Fruit fly (Drosophila melanogaster) whole organism, embryonic: ENCODE measurements around the gene CG5376.
A peak's percentile ranks its signal among the peaks of the same experiment; 100 is the strongest.

Experiments used
- Adf1 ChIP-seq: fragments of 200-800 bp; sonication (Bioruptor generic); IDR thresholded peaks from 2 replicates; pipeline ENCODE4 v1.3.6; 2022; ENCODE audit warnings: missing biosample characterization, missing genetic modification characterization
- Atf6 ChIP-seq: fragments of 200-800 bp; sonication (Bioruptor generic); IDR thresholded peaks from 2 replicates; pipeline ENCODE4 v1.3.6; 2022; ENCODE audit warnings: missing biosample characterization, missing genetic modification characterization
- BEAF-32 ChIP-seq: fragments of 200-800 bp; sonication (Bioruptor generic); optimal IDR thresholded peaks from 3 replicates; lab custom pipeline; 2017; ENCODE audit warnings: missing biosample characterization, missing genetic modification characterization, mild to moderate bottlenecking, moderate library complexity, missing genetic modification reagents
- CG10147 ChIP-seq: fragments of 200-800 bp; sonication (Bioruptor generic); optimal IDR thresholded peaks from 2 replicates; lab custom pipeline; 2019; ENCODE audit warnings: missing biosample characterization, mild to moderate bottlenecking, missing genetic modification characterization, moderate library complexity
- CG10366 ChIP-seq: fragments of 200-800 bp; sonication (Bioruptor generic); IDR thresholded peaks from 2 replicates; pipeline ENCODE4 v1.3.6; 2022; ENCODE audit warnings: missing biosample characterization, missing genetic modification characterization
- CG11247 ChIP-seq: fragments of 200-800 bp; sonication (Bioruptor generic); IDR thresholded peaks from 2 replicates; pipeline ENCODE4 v1.3.6; 2022; ENCODE audit warnings: missing biosample characterization, missing genetic modification characterization
- CG12744 ChIP-seq: fragments of 200-800 bp; sonication (Bioruptor generic); optimal IDR thresholded peaks from 2 replicates; lab custom pipeline; 2016; ENCODE audit warnings: missing biosample characterization, missing genetic modification characterization
- CG12769 ChIP-seq: fragments of 200-800 bp; sonication (Bioruptor generic); optimal IDR thresholded peaks from 2 replicates; lab custom pipeline; 2019; ENCODE audit warnings: missing biosample characterization, mild to moderate bottlenecking, missing genetic modification characterization, moderate library complexity
- CG13287 ChIP-seq: fragments of 200-800 bp; sonication (Bioruptor generic); IDR thresholded peaks from 2 replicates; pipeline ENCODE4 v1.3.6; 2022; ENCODE audit warnings: missing biosample characterization, missing genetic modification characterization; ENCODE audit not compliant: partially characterized antibody
- CG16863 ChIP-seq: fragments of 200-800 bp; sonication (Bioruptor generic); optimal IDR thresholded peaks from 3 replicates; lab custom pipeline; 2016; ENCODE audit warnings: missing biosample characterization, missing genetic modification characterization
- CG17829 ChIP-seq: fragments of 200-800 bp; optimal IDR thresholded peaks from 2 replicates; lab custom pipeline; 2019; ENCODE audit warnings: missing biosample characterization, mild to moderate bottlenecking, missing genetic modification characterization, moderate library complexity
- CG2120 ChIP-seq: fragments of 200-800 bp; sonication (Bioruptor generic); optimal IDR thresholded peaks from 3 replicates; lab custom pipeline; 2016; ENCODE audit warnings: missing biosample characterization, missing genetic modification characterization
- CG30431 ChIP-seq: fragments of 200-800 bp; sonication (Bioruptor generic); optimal IDR thresholded peaks from 2 replicates; lab custom pipeline; 2017; ENCODE audit warnings: missing biosample characterization, missing genetic modification characterization
- CG32772 ChIP-seq: fragments of 200-800 bp; sonication (Bioruptor generic); IDR thresholded peaks from 2 replicates; pipeline ENCODE4 v1.3.6; 2022; ENCODE audit warnings: missing biosample characterization, missing genetic modification characterization
- CG4404 ChIP-seq: fragments of 200-800 bp; sonication (Bioruptor generic); IDR thresholded peaks from 2 replicates; pipeline ENCODE4 v1.3.6; 2022; ENCODE audit warnings: missing biosample characterization, missing genetic modification characterization
- CG4707 ChIP-seq: fragments of 200-800 bp; sonication (Bioruptor generic); optimal IDR thresholded peaks from 2 replicates; lab custom pipeline; 2018; ENCODE audit warnings: missing biosample characterization, mild to moderate bottlenecking, missing genetic modification characterization, moderate library complexity
- CG6175 ChIP-seq: fragments of 200-800 bp; sonication (Bioruptor generic); IDR thresholded peaks from 3 replicates; pipeline ENCODE4 v1.3.6; 2022; ENCODE audit warnings: missing biosample characterization, missing genetic modification characterization
- CG6765 ChIP-seq: fragments of 200-800 bp; sonication (Bioruptor generic); optimal IDR thresholded peaks from 3 replicates; lab custom pipeline; 2017; ENCODE audit warnings: missing biosample characterization, mild to moderate bottlenecking, missing genetic modification characterization
- CG8359 ChIP-seq: fragments of 200-800 bp; sonication (Bioruptor generic); optimal IDR thresholded peaks from 2 replicates; lab custom pipeline; 2017; ENCODE audit warnings: missing biosample characterization, mild to moderate bottlenecking, missing genetic modification characterization, borderline replicate concordance
- Dad ChIP-seq: fragments of 200-800 bp; sonication (Bioruptor generic); optimal IDR thresholded peaks from 3 replicates; lab custom pipeline; 2016; ENCODE audit warnings: missing biosample characterization, missing genetic modification characterization
- Deaf1 ChIP-seq: fragments of 200-800 bp; optimal IDR thresholded peaks from 3 replicates; lab custom pipeline; 2019; ENCODE audit warnings: missing biosample characterization, mild to moderate bottlenecking, missing genetic modification characterization, moderate library complexity
- HLH3B ChIP-seq: fragments of 200-800 bp; sonication (Bioruptor generic); IDR thresholded peaks from 2 replicates; pipeline ENCODE4 v1.3.6; 2022; ENCODE audit warnings: missing biosample characterization, missing genetic modification characterization
- Hey ChIP-seq: fragments of 200-800 bp; sonication (Bioruptor generic); optimal IDR thresholded peaks from 3 replicates; lab custom pipeline; 2018; ENCODE audit warnings: missing biosample characterization, mild to moderate bottlenecking, missing genetic modification characterization
- Hr39 ChIP-seq: fragments of >200 bp; optimal IDR thresholded peaks from 2 replicates; lab custom pipeline; 2017
- MBD-R2 ChIP-seq: fragments of 200-800 bp; sonication (Bioruptor generic); IDR thresholded peaks from 2 replicates; pipeline ENCODE4 v1.3.6; 2022; ENCODE audit warnings: missing biosample characterization, missing genetic modification characterization
- Mrtf ChIP-seq: fragments of 200-800 bp; sonication (Bioruptor generic); IDR thresholded peaks from 3 replicates; pipeline ENCODE4 v1.3.6; 2022; ENCODE audit warnings: missing biosample characterization, missing genetic modification characterization
- NC2β ChIP-seq: fragments of 200-800 bp; sonication (Bioruptor generic); optimal IDR thresholded peaks from 2 replicates; lab custom pipeline; 2016; ENCODE audit warnings: missing biosample characterization, missing genetic modification characterization
- Neu2 ChIP-seq: fragments of 200-800 bp; sonication (Bioruptor generic); optimal IDR thresholded peaks from 3 replicates; lab custom pipeline; 2016; ENCODE audit warnings: missing biosample characterization, missing genetic modification characterization, borderline replicate concordance
- Nf-YA ChIP-seq: fragments of 200-800 bp; sonication (Bioruptor generic); IDR thresholded peaks from 2 replicates; pipeline ENCODE4 v1.3.6; 2022; ENCODE audit warnings: missing biosample characterization, missing genetic modification characterization
- Optix ChIP-seq: fragments of 200-800 bp; sonication (Bioruptor generic); IDR thresholded peaks from 3 replicates; pipeline ENCODE4 v1.3.6; 2022; ENCODE audit warnings: missing biosample characterization, missing genetic modification characterization
- ac ChIP-seq: fragments of 200-800 bp; sonication (Bioruptor generic); optimal IDR thresholded peaks from 3 replicates; lab custom pipeline; 2017; ENCODE audit warnings: missing biosample characterization, mild to moderate bottlenecking, missing genetic modification characterization
- ash1 ChIP-seq: fragments of 200-800 bp; sonication (Bioruptor generic); optimal IDR thresholded peaks from 2 replicates; lab custom pipeline; 2018; ENCODE audit warnings: missing biosample characterization, mild to moderate bottlenecking, missing genetic modification characterization
- btn ChIP-seq: fragments of 200-800 bp; sonication (Bioruptor generic); optimal IDR thresholded peaks from 2 replicates; lab custom pipeline; 2016; ENCODE audit warnings: missing biosample characterization, missing genetic modification characterization
- cato ChIP-seq: fragments of 200-800 bp; sonication (Bioruptor generic); optimal IDR thresholded peaks from 2 replicates; lab custom pipeline; 2016; ENCODE audit warnings: missing biosample characterization, missing genetic modification characterization, borderline replicate concordance
- chif ChIP-seq, 2 experiments: fragments of 200-800 bp; sonication (Bioruptor generic); optimal IDR thresholded peaks; 3 replicates each; lab custom pipeline; 2016; ENCODE audit warnings: missing biosample characterization in 2 of 2, missing genetic modification characterization in 2 of 2
- crol ChIP-seq: fragments of 200-800 bp; sonication (Bioruptor generic); IDR thresholded peaks from 2 replicates; pipeline ENCODE4 v1.3.6; 2022; ENCODE audit warnings: missing biosample characterization, missing genetic modification characterization
- dan ChIP-seq: fragments of 200-800 bp; sonication (Bioruptor generic); IDR thresholded peaks from 2 replicates; pipeline ENCODE4 v1.3.6; 2022; ENCODE audit warnings: missing biosample characterization, missing genetic modification characterization
- dm ChIP-seq: fragments of 200-800 bp; sonication (Bioruptor generic); optimal IDR thresholded peaks from 3 replicates; lab custom pipeline; 2016; ENCODE audit warnings: missing biosample characterization, missing genetic modification characterization
- dysf ChIP-seq: fragments of 200-800 bp; sonication (Bioruptor generic); IDR thresholded peaks from 3 replicates; pipeline ENCODE4 v1.3.6; 2022; ENCODE audit warnings: missing biosample characterization, missing genetic modification characterization
- esg ChIP-seq: fragments of 200-800 bp; sonication (Bioruptor generic); conservative IDR thresholded peaks from 2 replicates; pipeline ENCODE4 v1.3.6; 2022; ENCODE audit warnings: missing biosample characterization, missing genetic modification characterization
- fd96Cb ChIP-seq: fragments of 200-800 bp; sonication (Bioruptor generic); optimal IDR thresholded peaks from 2 replicates; lab custom pipeline; 2018; ENCODE audit warnings: missing biosample characterization, mild to moderate bottlenecking, missing genetic modification characterization, moderate library complexity
- gsb-n ChIP-seq: fragments of 200-800 bp; sonication (Bioruptor generic); optimal IDR thresholded peaks from 3 replicates; lab custom pipeline; 2018; ENCODE audit warnings: missing biosample characterization, mild to moderate bottlenecking, missing genetic modification characterization
- inv ChIP-seq: fragments of 200-800 bp; sonication (Bioruptor generic); IDR thresholded peaks from 2 replicates; pipeline ENCODE4 v1.3.6; 2022; ENCODE audit warnings: missing biosample characterization, missing genetic modification characterization; ENCODE audit not compliant: partially characterized antibody
- nau ChIP-seq: fragments of 200-800 bp; sonication (Bioruptor generic); optimal IDR thresholded peaks from 3 replicates; lab custom pipeline; 2017; ENCODE audit warnings: missing biosample characterization, mild to moderate bottlenecking, missing genetic modification characterization, missing genetic modification reagents
- nerfin-1 ChIP-seq: fragments of 200-800 bp; sonication (Bioruptor generic); optimal IDR thresholded peaks from 3 replicates; lab custom pipeline; 2019; ENCODE audit warnings: missing biosample characterization, mild to moderate bottlenecking, missing genetic modification characterization, moderate library complexity
- pros ChIP-seq: fragments of 200-800 bp; sonication (Bioruptor generic); optimal IDR thresholded peaks from 3 replicates; lab custom pipeline; 2019; ENCODE audit warnings: missing biosample characterization, mild to moderate bottlenecking, missing genetic modification characterization, moderate library complexity
- scrt ChIP-seq: fragments of 200-800 bp; sonication (Bioruptor generic); optimal IDR thresholded peaks from 2 replicates; lab custom pipeline; 2018; ENCODE audit warnings: missing biosample characterization, mild to moderate bottlenecking, missing genetic modification characterization, moderate library complexity
- sd ChIP-seq: fragments of 200-800 bp; sonication (Bioruptor generic); optimal IDR thresholded peaks from 3 replicates; lab custom pipeline; 2018; ENCODE audit warnings: missing biosample characterization, mild to moderate bottlenecking, missing genetic modification characterization, moderate library complexity
- sens ChIP-seq: fragments of 200-800 bp; sonication (Bioruptor generic); peaks from one replicate; lab custom pipeline; 2016; ENCODE audit warnings: missing biosample characterization, missing genetic modification characterization
- seq ChIP-seq: fragments of 200-800 bp; sonication (Bioruptor generic); IDR thresholded peaks from 2 replicates; pipeline ENCODE4 v1.3.6; 2022; ENCODE audit warnings: missing biosample characterization, missing genetic modification characterization
- sima ChIP-seq: fragments of 200-800 bp; sonication (Bioruptor generic); optimal IDR thresholded peaks from 2 replicates; lab custom pipeline; 2016; ENCODE audit warnings: missing biosample characterization, missing genetic modification characterization
- twi ChIP-seq: fragments of 200-800 bp; optimal IDR thresholded peaks from 2 replicates; lab custom pipeline; 2019; ENCODE audit warnings: missing biosample characterization, mild to moderate bottlenecking, missing genetic modification characterization, moderate library complexity
- vfl ChIP-seq: fragments of 200-800 bp; sonication (Bioruptor generic); optimal IDR thresholded peaks from 2 replicates; lab custom pipeline; 2016; ENCODE audit warnings: missing biosample characterization, missing genetic modification characterization

CG5376 gene

dm6 chr3R:22487037-22487492 is 1.7 kb downstream of the CG5376 start, which contains the start of gene Pfdn5 (continued):
- TF ChIP-seq CG12744 (GFP tag; lab: Kevin White, UChicago) (no peak), MBD-R2 (peak; percentile 89), Optix (GFP tag; lab: Robert Waterston, UW) (no peak), Atf6 (GFP tag; lab: Robert Waterston, UW) (no peak), CG4707 (GFP tag; lab: Kevin White, UChicago) (no peak), ash1 (GFP tag; lab: Kevin White, UChicago) (no peak), CG11247 (GFP tag; lab: Robert Waterston, UW) (no peak), CG8359 (GFP tag; lab: Kevin White, UChicago) (no peak), Hey (tag; lab: Kevin White, UChicago) (no peak), CG12769 (tag; lab: Kevin White, UChicago) (no peak), CG32772 (no peak), btn (GFP tag; lab: Kevin White, UChicago) (no peak), Hr39 (lab: Kevin White, UChicago) (no peak), scrt (GFP tag; lab: Kevin White, UChicago) (no peak), Nf-YA (GFP tag; lab: Robert Waterston, UW) (no peak), Deaf1 (tag; lab: Kevin White, UChicago) (no peak), sens (GFP tag; lab: Kevin White, UChicago) (peak; percentile 75), CG10147 (GFP tag; lab: Kevin White, UChicago) (no peak), CG17829 (tag; lab: Kevin White, UChicago) (no peak), pros (GFP tag; lab: Kevin White, UChicago) (no peak), dm (peak; percentile 73), dan (GFP tag; lab: Robert Waterston, UW) (no peak), dysf (GFP tag; lab: Robert Waterston, UW) (no peak), sima (no peak), inv (GFP tag; lab: Robert Waterston, UW) (peak; percentile 69), NC2β (GFP tag; lab: Kevin White, UChicago) (peak; percentile 1), seq (GFP tag; lab: Robert Waterston, UW) (no peak), CG6765 (GFP tag; lab: Kevin White, UChicago) (no peak), sd (tag; lab: Kevin White, UChicago) (no peak), nau (GFP tag; lab: Kevin White, UChicago) (no peak), CG13287 (peak; percentile 87), crol (peak; percentile 90), ac (no peak), BEAF-32 (GFP tag; lab: Kevin White, UChicago) (peak; percentile 73), CG6175 (GFP tag; lab: Robert Waterston, UW) (no peak), chif (GFP tag; optimal IDR thresholded peaks at IDR 0.05; lab: Kevin White, UChicago) (no peak), nerfin-1 (no peak), Mrtf (GFP tag; lab: Robert Waterston, UW) (no peak), CG10366 (GFP tag; lab: Robert Waterston, UW) (no peak), twi (no peak), Neu2 (GFP tag; lab: Kevin White, UChicago) (no peak), fd96Cb (tag; lab: Kevin White, UChicago) (no peak), HLH3B (GFP tag; lab: Robert Waterston, UW) (no peak), CG2120 (GFP tag; lab: Kevin White, UChicago) (peak; percentile 49), CG4404 (no peak), esg (GFP tag; lab: Robert Waterston, UW) (no peak), cato (GFP tag; lab: Kevin White, UChicago) (no peak), Dad (GFP tag; lab: Kevin White, UChicago) (no peak), vfl (GFP tag; lab: Kevin White, UChicago) (no peak), Adf1 (no peak), CG30431 (GFP tag; lab: Kevin White, UChicago) (no peak), gsb-n (tag; lab: Kevin White, UChicago) (no peak), CG16863 (GFP tag; lab: Kevin White, UChicago) (no peak)
